Worm (Caenorhabditis elegans): ENCODE measurements around the gene col-14.

Gene col-14

ce11 chrIV:7709701-7710100 is 43.5 kb upstream of the col-14 start, which contains the start of the genes mrpl-1, emc-6 and mrps-24 (continued):
- TF ChIP-seq dpl-1 (GFP tag; optimal IDR thresholded peaks at IDR 0.05) (peak; percentile 57 to 80 (median 65)), egl-13 (tag; optimal IDR thresholded peaks at IDR 0.05) (peak; percentile 35), zag-1 (tag; optimal IDR thresholded peaks at IDR 0.05) (no peak), unc-62 (GFP tag; optimal IDR thresholded peaks at IDR 0.05) (no peak), ceh-90 (tag; optimal IDR thresholded peaks at IDR 0.05) (no peak), nhr-85 (tag) (no peak), mdl-1 (tag; optimal IDR thresholded peaks at IDR 0.05) (no peak), mep-1 (tag; optimal IDR thresholded peaks at IDR 0.05) (peak; percentile 91), unc-98 (GFP tag; IDR thresholded peaks at IDR 0.05) (no peak), xbp-1 (tag; optimal IDR thresholded peaks at IDR 0.05) (peak; percentile 68), hpl-2 (GFP tag; optimal IDR thresholded peaks at IDR 0.05) (no peak)

ce11 chrIV:7710824-7711223 is 42.4 kb upstream of the col-14 start, which contains the start of gene nhr-8:
Gene nhr-8, plus strand, starts transcription at chrIV:7710983.
- TF ChIP-seq pax-3 (tag; optimal IDR thresholded peaks at IDR 0.05) (peak; percentile 4), lin-15B (tag; optimal IDR thresholded peaks at IDR 0.05) (no peak), nhr-71 (tag; optimal IDR thresholded peaks at IDR 0.05) (peak; percentile 23), nhr-20 (tag; optimal IDR thresholded peaks at IDR 0.05) (peak; percentile 5), isw-1 (GFP tag; IDR thresholded peaks at IDR 0.05) (no peak), lin-35 (GFP tag; optimal IDR thresholded peaks at IDR 0.05) (peak in 1 of 2 experiments; percentile 47), grh-1 (GFP tag; IDR thresholded peaks at IDR 0.05) (no peak), tlp-1 (tag; optimal IDR thresholded peaks at IDR 0.05) (peak; percentile 21), nhr-85 (tag) (peak; percentile 14), efl-1 (optimal IDR thresholded peaks at IDR 0.05) (no peak), efl-1 (GFP tag; optimal IDR thresholded peaks at IDR 0.05 in 1 of 2) (peak in 1 of 2 experiments; percentile 36), pqm-1 (tag; optimal IDR thresholded peaks at IDR 0.05) (peak; percentile 33), dpl-1 (GFP tag; optimal IDR thresholded peaks at IDR 0.05) (no peak), fos-1 (tag; optimal IDR thresholded peaks at IDR 0.05) (no peak), lin-14 (GFP tag; optimal IDR thresholded peaks at IDR 0.05) (no peak), sup-37 (GFP tag; optimal IDR thresholded peaks at IDR 0.05) (no peak), nhr-90 (tag; optimal IDR thresholded peaks at IDR 0.05; ENCODE audit: poor library complexity) (no peak), unc-130 (tag; optimal IDR thresholded peaks at IDR 0.05) (no peak), elt-2 (tag; optimal IDR thresholded peaks at IDR 0.05) (peak; percentile 95), sox-4 (tag; optimal IDR thresholded peaks at IDR 0.05) (no peak), jun-1 (tag; optimal IDR thresholded peaks at IDR 0.05) (peak; percentile 43)

DNA sequence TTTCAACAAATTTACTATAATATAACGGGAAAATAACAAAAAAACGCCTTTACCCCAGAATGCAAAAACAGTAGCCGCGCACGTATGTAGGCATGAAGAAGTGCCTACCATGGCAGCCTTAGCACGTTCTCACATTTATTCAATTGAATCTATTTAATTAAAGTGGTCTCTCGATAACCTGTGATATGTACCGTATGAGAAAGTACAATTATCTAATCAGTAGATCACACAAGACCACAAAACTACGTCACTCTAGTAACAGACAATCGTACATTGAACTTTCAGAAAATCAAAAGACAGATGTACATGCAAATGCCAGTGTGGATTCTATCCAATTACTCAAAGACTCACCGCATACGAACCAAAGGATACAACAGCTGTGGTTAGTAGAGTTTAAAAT is 41.0 kb upstream of the col-14 start:
- TF ChIP-seq sup-37 (GFP tag; optimal IDR thresholded peaks at IDR 0.05), result no peak
- TF ChIP-seq ceh-90 (tag; optimal IDR thresholded peaks at IDR 0.05), result no peak
- no peak for TF ChIP-seq nhr-47 (tag; optimal IDR thresholded peaks at IDR 0.05)
- TF ChIP-seq jun-1 (tag; optimal IDR thresholded peaks at IDR 0.05), result no peak
- TF ChIP-seq lin-39 (tag; optimal IDR thresholded peaks at IDR 0.05), result no peak
- TF ChIP-seq ama-1 (optimal IDR thresholded peaks at IDR 0.05), result no peak
- TF ChIP-seq elt-2 (tag; optimal IDR thresholded peaks at IDR 0.05), result peak; percentile 41
- no peak for TF ChIP-seq nhr-76 (tag; optimal IDR thresholded peaks at IDR 0.05)

ce11 chrIV:7717916-7718315 is 35.3 kb upstream of the col-14 start, which contains the start of gene F33D4.6:
Gene F33D4.6, minus strand, starts transcription at chrIV:7718016.
- TF ChIP-seq lin-39 (tag; optimal IDR thresholded peaks at IDR 0.05) (no peak), lin-13 (GFP tag; optimal IDR thresholded peaks at IDR 0.05) (no peak), unc-30 (tag; optimal IDR thresholded peaks at IDR 0.05) (no peak), vab-15 (tag; optimal IDR thresholded peaks at IDR 0.05) (no peak), Y116A8C.19 (tag; optimal IDR thresholded peaks at IDR 0.05; ENCODE audit: borderline replicate concordance) (no peak), mdl-1 (tag; optimal IDR thresholded peaks at IDR 0.05) (no peak)
